Fruit fly (Drosophila melanogaster): ENCODE measurements around the gene CG7886.

Gene CG7886

DNA sequence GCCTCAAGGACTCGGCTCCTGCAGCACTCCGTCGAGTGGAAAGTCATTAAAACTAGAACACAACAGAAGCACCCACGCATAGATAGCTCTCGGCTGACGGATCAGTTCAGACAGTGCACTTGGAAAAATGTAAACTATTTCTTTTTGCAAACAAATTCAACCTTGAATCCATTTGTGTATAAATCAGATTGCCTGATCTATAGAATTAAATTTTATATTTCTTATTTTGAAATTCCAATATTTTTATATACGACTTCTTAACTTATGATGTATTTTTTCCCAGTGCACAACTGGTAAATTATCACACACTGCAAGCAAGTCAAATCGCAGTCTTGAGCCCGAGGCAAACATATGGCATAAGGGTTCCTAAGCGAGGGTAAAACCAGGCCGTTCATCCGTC, 32.4 kb upstream of the CG7886 start (continued):
- TF ChIP-seq ara (GFP tag; IDR thresholded peaks at IDR 0.05) (peak; percentile 64), zen2 (GFP tag; IDR thresholded peaks at IDR 0.05; ENCODE audit: partially characterized antibody) (no peak), Asciz (GFP tag; optimal IDR thresholded peaks at IDR 0.05) (peak; percentile 24), Deaf1 (tag; optimal IDR thresholded peaks at IDR 0.05) (no peak), tup (GFP tag; optimal IDR thresholded peaks at IDR 0.05) (peak; percentile 14), CG11723 (GFP tag; optimal IDR thresholded peaks at IDR 0.05) (peak; percentile 29), CG12391 (tag; optimal IDR thresholded peaks at IDR 0.05) (peak; percentile 78), CG10274 (GFP tag; optimal IDR thresholded peaks at IDR 0.05) (no peak), CG7372 (GFP tag; IDR thresholded peaks at IDR 0.05) (no peak), Sry-β (GFP tag; optimal IDR thresholded peaks at IDR 0.05) (peak; percentile 20), Side (GFP tag; optimal IDR thresholded peaks at IDR 0.05) (peak; percentile 24), CG1647 (GFP tag; optimal IDR thresholded peaks at IDR 0.05) (no peak), CG10543 (GFP tag; optimal IDR thresholded peaks at IDR 0.05) (no peak), Camta (GFP tag; optimal IDR thresholded peaks at IDR 0.05) (no peak), CG7357 (GFP tag; IDR thresholded peaks at IDR 0.05) (peak; percentile 61; the same call in 2 of the 3 replicates), grn (GFP tag; optimal IDR thresholded peaks at IDR 0.05) (peak; percentile 4), CG6175 (GFP tag; IDR thresholded peaks at IDR 0.05) (no peak), CG9932 (GFP tag; IDR thresholded peaks at IDR 0.05) (no peak), Dfd (GFP tag; optimal IDR thresholded peaks at IDR 0.05) (no peak), Neu2 (GFP tag; optimal IDR thresholded peaks at IDR 0.05; ENCODE audit: borderline replicate concordance) (peak; percentile 44), wek (GFP tag; optimal IDR thresholded peaks at IDR 0.05) (no peak), Lhr (GFP tag; optimal IDR thresholded peaks at IDR 0.05) (peak; percentile 12), Lim3 (GFP tag; IDR thresholded peaks at IDR 0.05) (no peak), D19A (tag; optimal IDR thresholded peaks at IDR 0.05) (peak; percentile 50), CG30020 (tag; optimal IDR thresholded peaks at IDR 0.05) (no peak), gem (tag; optimal IDR thresholded peaks at IDR 0.05) (peak; percentile 84), Ets97D (GFP tag; optimal IDR thresholded peaks at IDR 0.05) (peak; percentile 4), CG11398 (GFP tag; optimal IDR thresholded peaks at IDR 0.05) (no peak), CG18599 (GFP tag; optimal IDR thresholded peaks at IDR 0.05) (peak; percentile 25), Antp (GFP tag; optimal IDR thresholded peaks at IDR 0.05) (no peak), pzg (GFP tag; optimal IDR thresholded peaks at IDR 0.05) (no peak), dan (GFP tag; IDR thresholded peaks at IDR 0.05) (peak; percentile 63; the same call in 1 of the 2 replicates), HLH4C (GFP tag; IDR thresholded peaks at IDR 0.05; ENCODE audit: partially characterized antibody) (no peak), slp2 (GFP tag; optimal IDR thresholded peaks at IDR 0.05) (no peak), CG7556 (GFP tag; optimal IDR thresholded peaks at IDR 0.05) (peak; percentile 68), CG31365 (tag; optimal IDR thresholded peaks at IDR 0.05) (no peak), Atf-2 (GFP tag; optimal IDR thresholded peaks at IDR 0.05) (peak; percentile 28), Jarid2 (GFP tag; optimal IDR thresholded peaks at IDR 0.05) (no peak), CG1529 (GFP tag; optimal IDR thresholded peaks at IDR 0.05) (peak; percentile 35), Spps (tag; optimal IDR thresholded peaks at IDR 0.05) (peak; percentile 73), CG10979 (tag; optimal IDR thresholded peaks at IDR 0.05) (peak; percentile 88), MTF-1 (GFP tag; optimal IDR thresholded peaks at IDR 0.05; ENCODE audit: borderline replicate concordance) (peak; percentile 40), sens (GFP tag) (peak; percentile 94), Med (GFP tag) (peak; percentile 86), pho (GFP tag; optimal IDR thresholded peaks at IDR 0.05) (no peak), CG17612 (GFP tag; IDR thresholded peaks at IDR 0.05) (no peak), Ets65A (GFP tag) (peak; percentile 80), gce (GFP tag; IDR thresholded peaks at IDR 0.05) (peak; percentile 54; the same call in 2 of the 3 replicates), gfzf (GFP tag; optimal IDR thresholded peaks at IDR 0.05) (no peak), CG30403 (GFP tag; optimal IDR thresholded peaks at IDR 0.05) (peak; percentile 52)

All from whole organism, embryonic.